Fruit fly (Drosophila melanogaster) whole organism, embryonic: ENCODE results near the gene mon2.

ENCODE experiments used
- Bdp1 ChIP-seq: fragments of 200-800 bp; sonication (Bioruptor generic); optimal IDR thresholded peaks from 3 replicates; lab custom pipeline; 2016; ENCODE audit warnings: missing biosample characterization, missing genetic modification characterization
- CG10274 ChIP-seq: fragments of 200-800 bp; sonication (Bioruptor generic); optimal IDR thresholded peaks from 3 replicates; lab custom pipeline; 2017; ENCODE audit warnings: missing biosample characterization, mild to moderate bottlenecking, missing genetic modification characterization
- CG10543 ChIP-seq: fragments of 200-800 bp; sonication (Bioruptor generic); optimal IDR thresholded peaks from 3 replicates; lab custom pipeline; 2017; ENCODE audit warnings: missing biosample characterization, mild to moderate bottlenecking, missing genetic modification characterization, moderate library complexity
- CG10654 ChIP-seq: fragments of 200-800 bp; sonication (Bioruptor generic); optimal IDR thresholded peaks from 2 replicates; lab custom pipeline; 2016; ENCODE audit warnings: missing biosample characterization, missing genetic modification characterization
- CG10979 ChIP-seq: fragments of 200-800 bp; sonication (Bioruptor generic); optimal IDR thresholded peaks from 2 replicates; lab custom pipeline; 2018; ENCODE audit warnings: missing biosample characterization, mild to moderate bottlenecking, missing genetic modification characterization, moderate library complexity
- CG14710 ChIP-seq: fragments of 200-800 bp; sonication (Bioruptor generic); optimal IDR thresholded peaks from 3 replicates; lab custom pipeline; 2019; ENCODE audit warnings: missing biosample characterization, mild to moderate bottlenecking, missing genetic modification characterization, moderate library complexity
- CG17802 ChIP-seq: fragments of 200-800 bp; sonication (Bioruptor generic); optimal IDR thresholded peaks from 2 replicates; lab custom pipeline; 2018; ENCODE audit warnings: missing biosample characterization, mild to moderate bottlenecking, missing genetic modification characterization, moderate library complexity
- CG17829 ChIP-seq: fragments of 200-800 bp; optimal IDR thresholded peaks from 2 replicates; lab custom pipeline; 2019; ENCODE audit warnings: missing biosample characterization, mild to moderate bottlenecking, missing genetic modification characterization, moderate library complexity
- CG18262 ChIP-seq: fragments of 200-800 bp; optimal IDR thresholded peaks from 3 replicates; lab custom pipeline; 2019; ENCODE audit warnings: missing biosample characterization, mild to moderate bottlenecking, missing genetic modification characterization, moderate library complexity
- CG18599 ChIP-seq: fragments of 200-800 bp; sonication (Bioruptor generic); optimal IDR thresholded peaks from 3 replicates; lab custom pipeline; 2017; ENCODE audit warnings: missing biosample characterization, missing genetic modification characterization, mild to moderate bottlenecking, moderate library complexity, missing genetic modification reagents
- CG18619 ChIP-seq: fragments of 200-800 bp; sonication (Bioruptor generic); optimal IDR thresholded peaks from 3 replicates; lab custom pipeline; 2017; ENCODE audit warnings: missing biosample characterization, mild to moderate bottlenecking, missing genetic modification characterization
- CG2116 ChIP-seq: fragments of 200-800 bp; sonication (Bioruptor generic); optimal IDR thresholded peaks from 3 replicates; lab custom pipeline; 2018; ENCODE audit warnings: missing biosample characterization, mild to moderate bottlenecking, missing genetic modification characterization
- CG2202 ChIP-seq: fragments of 200-800 bp; sonication (Bioruptor generic); optimal IDR thresholded peaks from 2 replicates; lab custom pipeline; 2018; ENCODE audit warnings: missing biosample characterization, mild to moderate bottlenecking, missing genetic modification characterization
- CG3163 ChIP-seq: fragments of 200-800 bp; sonication (Bioruptor generic); optimal IDR thresholded peaks from 3 replicates; lab custom pipeline; 2016; ENCODE audit warnings: missing biosample characterization, missing genetic modification characterization
- CG4424 ChIP-seq: fragments of 200-800 bp; sonication (Bioruptor generic); optimal IDR thresholded peaks from 3 replicates; lab custom pipeline; 2016; ENCODE audit warnings: missing biosample characterization, missing genetic modification characterization
- CG4707 ChIP-seq: fragments of 200-800 bp; sonication (Bioruptor generic); optimal IDR thresholded peaks from 2 replicates; lab custom pipeline; 2018; ENCODE audit warnings: missing biosample characterization, mild to moderate bottlenecking, missing genetic modification characterization, moderate library complexity
- CG6654 ChIP-seq: fragments of 200-800 bp; sonication (Bioruptor generic); optimal IDR thresholded peaks from 2 replicates; lab custom pipeline; 2017; ENCODE audit warnings: missing biosample characterization, mild to moderate bottlenecking, missing genetic modification characterization
- CG7839 ChIP-seq: fragments of 200-800 bp; sonication (Bioruptor generic); optimal IDR thresholded peaks from 3 replicates; lab custom pipeline; 2018; ENCODE audit warnings: missing biosample characterization, mild to moderate bottlenecking, missing genetic modification characterization, moderate library complexity
- CG8281 ChIP-seq: fragments of 200-800 bp; sonication (Bioruptor generic); optimal IDR thresholded peaks from 2 replicates; lab custom pipeline; 2018; ENCODE audit warnings: missing biosample characterization, mild to moderate bottlenecking, missing genetic modification characterization, moderate library complexity
- CG8388 ChIP-seq: fragments of 200-800 bp; sonication (Bioruptor generic); optimal IDR thresholded peaks from 2 replicates; lab custom pipeline; 2019; ENCODE audit warnings: missing biosample characterization, mild to moderate bottlenecking, missing genetic modification characterization, moderate library complexity
- CG9817 ChIP-seq: fragments of 200-800 bp; sonication (Bioruptor generic); optimal IDR thresholded peaks from 2 replicates; lab custom pipeline; 2018; ENCODE audit warnings: missing biosample characterization, mild to moderate bottlenecking, missing genetic modification characterization, moderate library complexity
- Elba2 ChIP-seq: fragments of 200-800 bp; sonication (Bioruptor generic); optimal IDR thresholded peaks from 3 replicates; lab custom pipeline; 2016; ENCODE audit warnings: missing biosample characterization, missing genetic modification characterization
- Fer2 ChIP-seq: fragments of 200-800 bp; sonication (Bioruptor generic); optimal IDR thresholded peaks from 2 replicates; lab custom pipeline; 2018; ENCODE audit warnings: missing biosample characterization, mild to moderate bottlenecking, missing genetic modification characterization, moderate library complexity
- GATAe ChIP-seq: fragments of 200-800 bp; sonication (Bioruptor generic); conservative IDR thresholded peaks from 2 replicates; pipeline ENCODE4 v1.3.6; 2022; ENCODE audit warnings: missing biosample characterization, missing genetic modification characterization
- H2.0 ChIP-seq: fragments of 200-800 bp; sonication (Bioruptor generic); IDR thresholded peaks from 2 replicates; pipeline ENCODE4 v1.3.6; 2022; ENCODE audit warnings: missing biosample characterization, missing genetic modification characterization
- HLH3B ChIP-seq: fragments of 200-800 bp; sonication (Bioruptor generic); IDR thresholded peaks from 2 replicates; pipeline ENCODE4 v1.3.6; 2022; ENCODE audit warnings: missing biosample characterization, missing genetic modification characterization
- Hr3 ChIP-seq: fragments of 200-800 bp; sonication (Bioruptor generic); optimal IDR thresholded peaks from 3 replicates; lab custom pipeline; 2016; ENCODE audit warnings: missing biosample characterization, missing genetic modification characterization
- Med ChIP-seq: fragments of 200-800 bp; sonication (Bioruptor generic); peaks from one replicate; lab custom pipeline; 2016; ENCODE audit warnings: missing biosample characterization, missing genetic modification characterization, mild to moderate bottlenecking, inconsistent platforms, moderate library complexity
- Optix ChIP-seq: fragments of 200-800 bp; sonication (Bioruptor generic); IDR thresholded peaks from 3 replicates; pipeline ENCODE4 v1.3.6; 2022; ENCODE audit warnings: missing biosample characterization, missing genetic modification characterization
- Poxn ChIP-seq: fragments of 200-800 bp; sonication (Bioruptor generic); IDR thresholded peaks from 2 replicates; pipeline ENCODE4 v1.3.6; 2022; ENCODE audit warnings: missing biosample characterization, missing genetic modification characterization
- Scr ChIP-seq: fragments of 200-800 bp; sonication (Bioruptor generic); IDR thresholded peaks from 2 replicates; pipeline ENCODE4 v1.3.6; 2022; ENCODE audit warnings: missing biosample characterization, missing genetic modification characterization; ENCODE audit not compliant: partially characterized antibody
- Taf1 ChIP-seq: fragments of 200-800 bp; sonication (Bioruptor generic); IDR thresholded peaks from 2 replicates; pipeline ENCODE4 v1.3.6; 2022; ENCODE audit warnings: missing biosample characterization, missing genetic modification characterization
- Tbp ChIP-seq: fragments of >200 bp; optimal IDR thresholded peaks from 2 replicates; lab custom pipeline; 2018; ENCODE audit warnings: missing biosample characterization, missing genetic modification characterization
- ab ChIP-seq: fragments of 200-800 bp; sonication (Bioruptor generic); optimal IDR thresholded peaks from 2 replicates; lab custom pipeline; 2016; ENCODE audit warnings: missing biosample characterization, missing genetic modification characterization
- bab2 ChIP-seq: fragments of 200-800 bp; sonication (Bioruptor generic); optimal IDR thresholded peaks from 2 replicates; lab custom pipeline; 2016; ENCODE audit warnings: missing biosample characterization, missing genetic modification characterization
- caup ChIP-seq: fragments of 200-800 bp; sonication (Bioruptor generic); optimal IDR thresholded peaks from 3 replicates; lab custom pipeline; 2017; ENCODE audit warnings: missing biosample characterization, mild to moderate bottlenecking, missing genetic modification characterization, moderate library complexity; ENCODE audit not compliant: severe bottlenecking
- dimm ChIP-seq: fragments of 200-800 bp; sonication (Bioruptor generic); IDR thresholded peaks from 2 replicates; pipeline ENCODE4 v1.3.6; 2022; ENCODE audit warnings: missing biosample characterization, missing genetic modification characterization
- eve ChIP-seq, 2 experiments: fragments of >200 bp; optimal IDR thresholded peaks; 2 replicates each; lab custom pipeline; 2017; ENCODE audit warnings: missing biosample characterization in 2 of 2, missing genetic modification characterization in 2 of 2
- gsb ChIP-seq: fragments of 200-800 bp; sonication (Bioruptor generic); IDR thresholded peaks from 2 replicates; pipeline ENCODE4 v1.3.6; 2022; ENCODE audit warnings: missing biosample characterization, missing genetic modification characterization
- gt ChIP-seq: fragments of 200-800 bp; sonication (Bioruptor generic); IDR thresholded peaks from 2 replicates; pipeline ENCODE4 v1.3.6; 2022; ENCODE audit warnings: missing biosample characterization, missing genetic modification characterization
- hb ChIP-seq: fragments of 200-800 bp; sonication (Bioruptor generic); IDR thresholded peaks from 3 replicates; pipeline ENCODE4 v1.3.6; 2022; ENCODE audit warnings: missing biosample characterization, missing genetic modification characterization; ENCODE audit not compliant: partially characterized antibody
- kay ChIP-seq: fragments of 200-800 bp; sonication (Bioruptor generic); optimal IDR thresholded peaks from 2 replicates; lab custom pipeline; 2016; ENCODE audit warnings: missing biosample characterization, missing genetic modification characterization
- lab ChIP-seq: fragments of 200-800 bp; sonication (Bioruptor generic); optimal IDR thresholded peaks from 3 replicates; lab custom pipeline; 2017; ENCODE audit warnings: missing biosample characterization, missing genetic modification characterization, mild to moderate bottlenecking, moderate library complexity, missing genetic modification reagents
- p53 ChIP-seq: fragments of 200-800 bp; sonication (Bioruptor generic); optimal IDR thresholded peaks from 2 replicates; lab custom pipeline; 2016; ENCODE audit warnings: missing biosample characterization, missing genetic modification characterization
- scrt ChIP-seq: fragments of 200-800 bp; sonication (Bioruptor generic); optimal IDR thresholded peaks from 2 replicates; lab custom pipeline; 2018; ENCODE audit warnings: missing biosample characterization, mild to moderate bottlenecking, missing genetic modification characterization, moderate library complexity
- tx ChIP-seq: fragments of 200-800 bp; sonication (Bioruptor generic); optimal IDR thresholded peaks from 2 replicates; lab custom pipeline; 2016; ENCODE audit warnings: missing biosample characterization, missing genetic modification characterization
- unpg ChIP-seq: fragments of 200-800 bp; sonication (Bioruptor generic); optimal IDR thresholded peaks from 3 replicates; lab custom pipeline; 2018; ENCODE audit warnings: missing biosample characterization, mild to moderate bottlenecking, missing genetic modification characterization, moderate library complexity
- vvl ChIP-seq: fragments of 200-800 bp; sonication (Bioruptor generic); IDR thresholded peaks from 2 replicates; pipeline ENCODE4 v1.3.6; 2022; ENCODE audit warnings: missing biosample characterization, missing genetic modification characterization
- zen2 ChIP-seq: fragments of 200-800 bp; sonication (Bioruptor generic); IDR thresholded peaks from 3 replicates; pipeline ENCODE4 v1.3.6; 2022; ENCODE audit warnings: missing biosample characterization, missing genetic modification characterization; ENCODE audit not compliant: partially characterized antibody

Gene mon2

DNA sequence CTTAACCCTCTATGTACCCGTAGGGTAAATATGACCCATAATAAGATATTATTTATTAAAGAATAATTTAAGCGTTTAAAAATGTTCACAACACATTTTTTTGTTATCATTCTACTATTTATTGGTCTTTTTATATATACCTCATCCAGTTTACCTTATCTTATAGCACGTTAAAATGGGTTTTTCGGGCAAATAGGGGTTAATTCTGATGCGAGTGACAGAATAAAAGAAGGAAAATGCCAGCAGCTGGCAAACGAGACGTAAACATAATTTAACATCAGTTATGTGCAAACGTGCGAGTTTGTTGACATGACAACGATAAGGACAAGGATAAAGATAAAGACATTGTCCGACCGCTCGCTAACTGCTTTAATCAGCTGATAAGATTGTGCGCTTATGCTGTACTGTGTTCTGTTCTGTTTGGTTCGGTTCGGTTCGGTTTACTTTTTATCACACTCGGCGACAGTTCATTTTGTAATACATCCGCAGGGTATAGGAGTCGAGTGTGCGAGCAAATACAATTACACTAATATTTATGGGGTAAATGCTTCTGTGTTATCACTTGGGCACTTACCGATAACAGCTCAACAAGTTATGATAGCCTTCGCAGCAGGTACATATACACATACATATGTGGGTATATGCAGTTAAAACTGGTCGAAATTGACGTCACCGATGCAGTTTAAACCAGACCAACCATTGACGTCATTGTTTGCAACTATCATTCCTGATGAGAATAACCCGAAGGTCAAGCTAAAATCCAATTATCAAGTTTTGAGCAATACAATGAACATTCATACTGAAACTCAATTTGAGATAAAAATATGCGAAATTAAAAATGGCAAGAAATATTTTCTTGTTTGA lies 23.1 kb downstream of the mon2 start (continued):
- TF ChIP-seq CG3163 (no peak), eve (GFP tag; optimal IDR thresholded peaks at IDR 0.05; lab: Kevin White, UChicago) (peak in 1 of 2 experiments; percentile 65), Scr (GFP tag; lab: Robert Waterston, UW) (no peak), scrt (GFP tag; lab: Kevin White, UChicago) (peak; percentile 4), CG10979 (peak; percentile 4), CG18599 (peak; percentile 41), unpg (GFP tag; lab: Kevin White, UChicago) (peak; percentile 19), p53 (GFP tag; lab: Kevin White, UChicago) (no peak), CG6654 (GFP tag; lab: Kevin White, UChicago) (no peak), zen2 (GFP tag; lab: Robert Waterston, UW) (no peak), CG17802 (no peak), Elba2 (GFP tag; lab: Kevin White, UChicago) (no peak), Poxn (no peak), vvl (GFP tag; lab: Robert Waterston, UW) (no peak), kay (GFP tag; lab: Kevin White, UChicago) (peak; percentile 8), Hr3 (GFP tag; lab: Kevin White, UChicago) (no peak), CG10274 (GFP tag; lab: Kevin White, UChicago) (no peak), CG14710 (tag; lab: Kevin White, UChicago) (peak; percentile 15), CG8388 (GFP tag; lab: Kevin White, UChicago) (no peak), ab (no peak), Optix (no peak), H2.0 (no peak), CG4424 (GFP tag; lab: Kevin White, UChicago) (no peak), CG4707 (GFP tag; lab: Kevin White, UChicago) (no peak), tx (GFP tag; lab: Kevin White, UChicago) (no peak), Fer2 (no peak), GATAe (GFP tag; lab: Robert Waterston, UW) (peak; percentile 89), bab2 (GFP tag; lab: Kevin White, UChicago) (no peak), Taf1 (GFP tag; lab: Robert Waterston, UW) (peak; percentile 14; the same call in 1 of the 2 replicates), Tbp (GFP tag; lab: Kevin White, UChicago) (no peak), Bdp1 (GFP tag; lab: Kevin White, UChicago) (no peak), CG9817 (tag; lab: Kevin White, UChicago) (no peak), dimm (GFP tag; lab: Robert Waterston, UW) (no peak), CG7839 (tag; lab: Kevin White, UChicago) (peak; percentile 24), CG10543 (GFP tag; lab: Kevin White, UChicago) (peak; percentile 88), CG10654 (GFP tag; lab: Kevin White, UChicago) (no peak), CG2116 (GFP tag; lab: Kevin White, UChicago) (no peak), lab (GFP tag; lab: Kevin White, UChicago) (peak; percentile 64), gsb (no peak), Med (GFP tag; lab: Kevin White, UChicago) (peak; percentile 28), CG17829 (no peak), CG8281 (tag; lab: Kevin White, UChicago) (no peak), CG18619 (GFP tag; lab: Kevin White, UChicago) (no peak), CG2202 (tag; lab: Kevin White, UChicago) (no peak), CG18262 (tag; lab: Kevin White, UChicago) (peak; percentile 61), gt (GFP tag; lab: Robert Waterston, UW) (no peak), hb (GFP tag; lab: Robert Waterston, UW) (no peak), HLH3B (no peak), caup (GFP tag; lab: Kevin White, UChicago) (peak; percentile 63)
